Fruit fly (Drosophila melanogaster) whole organism, wandering third instar larva: ENCODE measurements around the gene mira.

Experiments
- Abd-B ChIP-seq: fragments of >200 bp; optimal IDR thresholded peaks from 2 replicates; lab custom pipeline; 2017; ENCODE audit warnings: missing biosample characterization, missing genetic modification characterization
- CG32264 ChIP-seq: fragments of 200-800 bp; sonication (Bioruptor generic); optimal IDR thresholded peaks from 2 replicates; lab custom pipeline; 2016; ENCODE audit warnings: missing biosample characterization, missing genetic modification characterization
- CG9705 ChIP-seq: fragments of 200-800 bp; sonication (Bioruptor generic); optimal IDR thresholded peaks from 2 replicates; lab custom pipeline; 2018; ENCODE audit warnings: missing biosample characterization, mild to moderate bottlenecking, missing genetic modification characterization
- CrebA ChIP-seq: fragments of 200-800 bp; sonication (Bioruptor generic); optimal IDR thresholded peaks from 2 replicates; lab custom pipeline; 2016; ENCODE audit warnings: missing biosample characterization, mild to moderate bottlenecking, missing genetic modification characterization, borderline replicate concordance
- Dif ChIP-seq: fragments of 200-275, 200-300 bp; sonication (Bioruptor generic); optimal IDR thresholded peaks from 2 replicates; lab custom pipeline; 2018; ENCODE audit warnings: missing biosample characterization, missing genetic modification characterization; ENCODE audit not compliant: partially characterized antibody
- GATAd ChIP-seq: sonication (Bioruptor generic); optimal IDR thresholded peaks from 2 replicates; lab custom pipeline; 2016; ENCODE audit warnings: missing biosample characterization, missing genetic modification characterization
- HLH106 ChIP-seq: fragments of 200-800 bp; optimal IDR thresholded peaks from 3 replicates; lab custom pipeline; 2019; ENCODE audit warnings: missing biosample characterization, mild to moderate bottlenecking, missing genetic modification characterization, moderate library complexity
- Hnf4 ChIP-seq: fragments of 200-800 bp; sonication (Bioruptor generic); optimal IDR thresholded peaks from 2 replicates; lab custom pipeline; 2016; ENCODE audit warnings: missing biosample characterization, mild to moderate bottlenecking, missing genetic modification characterization
- Hr78 ChIP-seq: fragments of >200 bp; optimal IDR thresholded peaks from 2 replicates; lab custom pipeline; 2017; ENCODE audit warnings: missing biosample characterization, missing genetic modification characterization
- Hr83 ChIP-seq: fragments of 200-300 bp; sonication (Bioruptor generic); optimal IDR thresholded peaks from 2 replicates; lab custom pipeline; 2016; ENCODE audit warnings: missing biosample characterization, mild to moderate bottlenecking, missing genetic modification characterization, moderate library complexity; ENCODE audit not compliant: poor library complexity, severe bottlenecking
- Jra ChIP-seq: sonication (Bioruptor generic); optimal IDR thresholded peaks from 2 replicates; lab custom pipeline; 2016; ENCODE audit warnings: missing biosample characterization, missing genetic modification characterization
- Mio ChIP-seq: sonication (Bioruptor generic); optimal IDR thresholded peaks from 2 replicates; lab custom pipeline; 2016; ENCODE audit warnings: missing biosample characterization, missing genetic modification characterization
- Myc ChIP-seq: fragments of >200 bp; optimal IDR thresholded peaks from 2 replicates; lab custom pipeline; 2017
- N ChIP-seq: fragments of >200 bp; optimal IDR thresholded peaks from 2 replicates; lab custom pipeline; 2018; ENCODE audit warnings: missing biosample characterization, missing external identifiers, missing genetic modification characterization
- OdsH ChIP-seq: fragments of 200-800 bp; sonication (Bioruptor generic); optimal IDR thresholded peaks from 2 replicates; lab custom pipeline; 2016; ENCODE audit warnings: missing biosample characterization, mild to moderate bottlenecking, missing genetic modification characterization
- Rel ChIP-seq, 2 experiments: fragments of 200-800 bp; sonication (Bioruptor generic) in 1 of 2; optimal IDR thresholded peaks; 2 replicates in 1 of 2; 3 replicates in 1 of 2; lab custom pipeline; 2016 to 2019; ENCODE audit warnings: mild to moderate bottlenecking in 2 of 2, missing biosample characterization in 2 of 2, missing genetic modification characterization in 2 of 2, moderate library complexity in 1 of 2
- Sp1 ChIP-seq: fragments of 200-800 bp; sonication (Bioruptor generic); optimal IDR thresholded peaks from 3 replicates; lab custom pipeline; 2019; ENCODE audit warnings: missing biosample characterization, mild to moderate bottlenecking, missing genetic modification characterization, moderate library complexity
- Vsx2 ChIP-seq: fragments of 200-300, 225-300 bp; sonication (Bioruptor generic); optimal IDR thresholded peaks from 2 replicates; lab custom pipeline; 2018; ENCODE audit warnings: missing biosample characterization, missing genetic modification characterization; ENCODE audit not compliant: partially characterized antibody
- br ChIP-seq: fragments of 200-800 bp; sonication (Bioruptor generic); optimal IDR thresholded peaks from 2 replicates; lab custom pipeline; 2016; ENCODE audit warnings: missing biosample characterization, missing genetic modification characterization
- brk ChIP-seq: fragments of 200-800 bp; sonication (Bioruptor generic); optimal IDR thresholded peaks from 2 replicates; lab custom pipeline; 2016; ENCODE audit warnings: missing biosample characterization, mild to moderate bottlenecking, missing genetic modification characterization
- dl ChIP-seq, 2 experiments: fragments of 175-275, 200-275 bp in 1 of 2; fragments of 200-275 bp in 1 of 2; sonication (Bioruptor generic); optimal IDR thresholded peaks; lab custom pipeline; 2018; ENCODE audit warnings: mild to moderate bottlenecking in 2 of 2, missing biosample characterization in 2 of 2, missing genetic modification characterization in 2 of 2, moderate library complexity in 2 of 2; ENCODE audit not compliant: partially characterized antibody in 2 of 2, insufficient read depth in 1 of 2
- dmrt93B ChIP-seq: fragments of 200-800 bp; sonication (Bioruptor generic); optimal IDR thresholded peaks from 2 replicates; lab custom pipeline; 2018; ENCODE audit warnings: missing biosample characterization, mild to moderate bottlenecking, missing genetic modification characterization
- dsf ChIP-seq: sonication (Bioruptor generic); optimal IDR thresholded peaks from 2 replicates; lab custom pipeline; 2016; ENCODE audit warnings: missing biosample characterization, missing genetic modification characterization, borderline replicate concordance
- ey ChIP-seq: fragments of 200-800 bp; sonication (Bioruptor generic); optimal IDR thresholded peaks from 2 replicates; lab custom pipeline; 2016; ENCODE audit warnings: missing biosample characterization, missing genetic modification characterization
- foxo ChIP-seq, 2 experiments: fragments of 200-800 bp; sonication (Bioruptor generic); optimal IDR thresholded peaks; 2 replicates in 1 of 2; 3 replicates in 1 of 2; lab custom pipeline; 2016 to 2017; ENCODE audit warnings: missing biosample characterization in 2 of 2, missing genetic modification characterization in 2 of 2
- fru ChIP-seq: fragments of 200-800 bp; sonication (Bioruptor generic); optimal IDR thresholded peaks from 3 replicates; lab custom pipeline; 2016; ENCODE audit warnings: missing biosample characterization, mild to moderate bottlenecking, missing genetic modification characterization
- h ChIP-seq: fragments of 200-800 bp; sonication (Bioruptor generic); optimal IDR thresholded peaks from 3 replicates; lab custom pipeline; 2016; ENCODE audit warnings: missing biosample characterization, mild to moderate bottlenecking, missing genetic modification characterization
- jim ChIP-seq: fragments of 175-275, 200-325 bp; sonication (Bioruptor generic); optimal IDR thresholded peaks from 2 replicates; lab custom pipeline; 2016; ENCODE audit warnings: missing biosample characterization, mild to moderate bottlenecking, missing genetic modification characterization
- lola ChIP-seq: fragments of >200 bp; optimal IDR thresholded peaks from 2 replicates; lab custom pipeline; 2017; ENCODE audit warnings: missing biosample characterization, missing genetic modification characterization
- psq ChIP-seq: fragments of 200-800 bp; sonication (Bioruptor generic); optimal IDR thresholded peaks from 3 replicates; lab custom pipeline; 2017; ENCODE audit warnings: missing biosample characterization, mild to moderate bottlenecking, missing genetic modification characterization, moderate library complexity
- rgr ChIP-seq: fragments of 200-800 bp; sonication (Bioruptor generic); optimal IDR thresholded peaks from 3 replicates; lab custom pipeline; 2016; ENCODE audit warnings: missing biosample characterization, mild to moderate bottlenecking, missing genetic modification characterization
- sage ChIP-seq: fragments of 200-800 bp; sonication (Bioruptor generic); optimal IDR thresholded peaks from 2 replicates; lab custom pipeline; 2016; ENCODE audit warnings: missing biosample characterization, mild to moderate bottlenecking, missing genetic modification characterization
- sv ChIP-seq: fragments of 200-800 bp; sonication (Bioruptor generic); optimal IDR thresholded peaks from 3 replicates; lab custom pipeline; 2016; ENCODE audit warnings: missing biosample characterization, missing genetic modification characterization
- tai ChIP-seq: sonication (Bioruptor generic); optimal IDR thresholded peaks from 2 replicates; lab custom pipeline; 2016; ENCODE audit warnings: missing biosample characterization, missing genetic modification characterization
- usp ChIP-seq: fragments of >200 bp; optimal IDR thresholded peaks from 2 replicates; lab custom pipeline; 2017; ENCODE audit warnings: missing biosample characterization, missing genetic modification characterization
- woc ChIP-seq: sonication (Bioruptor generic); optimal IDR thresholded peaks from 2 replicates; lab custom pipeline; 2016; ENCODE audit warnings: missing biosample characterization, mild to moderate bottlenecking, missing genetic modification characterization

Gene mira

dm6 chr3R:19911030-19911429 lies 23.9 kb downstream of the mira start:
- TF ChIP-seq h (GFP tag; lab: Kevin White, UChicago) = no peak
- no peak for TF ChIP-seq sage (GFP tag; lab: Kevin White, UChicago)
- no peak for TF ChIP-seq OdsH (GFP tag; lab: Kevin White, UChicago)
- TF ChIP-seq Vsx2 = no peak
- no peak for TF ChIP-seq foxo (GFP tag; optimal IDR thresholded peaks at IDR 0.05; lab: Kevin White, UChicago)
- no peak for TF ChIP-seq Hr83
- no peak for TF ChIP-seq tai
- TF ChIP-seq Mio (GFP tag; lab: Kevin White, UChicago) = no peak
- TF ChIP-seq, all 38 proteins: peak for 0

dm6 chr3R:19910302-19911029 lies 24.5 kb downstream of the mira start:
- TF ChIP-seq Dif (no peak), Hr83 (no peak), br (GFP tag; lab: Kevin White, UChicago) (peak; percentile 7), dl (GFP tag; optimal IDR thresholded peaks at IDR 0.05; lab: Kevin White, UChicago; ENCODE audit: insufficient read depth in 1 of 2, partially characterized antibody in 2 of 2) (no peak), Mio (GFP tag; lab: Kevin White, UChicago) (no peak), h (GFP tag; lab: Kevin White, UChicago) (no peak), dmrt93B (GFP tag; lab: Kevin White, UChicago) (no peak), Myc (lab: Kevin White, UChicago) (no peak), N (GFP tag; lab: Kevin White, UChicago) (no peak), GATAd (GFP tag; lab: Kevin White, UChicago) (no peak), ey (GFP tag; lab: Kevin White, UChicago) (no peak), CG9705 (GFP tag; lab: Kevin White, UChicago) (no peak), Sp1 (GFP tag; lab: Kevin White, UChicago) (no peak), Rel (GFP tag; optimal IDR thresholded peaks at IDR 0.05; lab: Kevin White, UChicago) (no peak), Rel (tag; optimal IDR thresholded peaks at IDR 0.05; lab: Kevin White, UChicago) (peak; percentile 83), rgr (no peak), Hnf4 (GFP tag; lab: Kevin White, UChicago) (no peak), HLH106 (no peak), usp (GFP tag; lab: Kevin White, UChicago) (no peak)

- TF ChIP-seq Jra (GFP tag; lab: Kevin White, UChicago) = no peak
- no peak for TF ChIP-seq GATAd (GFP tag; lab: Kevin White, UChicago)
- no peak for TF ChIP-seq HLH106
- TF ChIP-seq Vsx2 = no peak
- no peak for TF ChIP-seq jim (GFP tag; lab: Kevin White, UChicago)
Measured at dm6 chr3R:19909541-19910182, 25.3 kb downstream of the mira start.

- no peak for TF ChIP-seq jim (GFP tag; lab: Kevin White, UChicago)
- no peak for TF ChIP-seq Hr78 (GFP tag; lab: Kevin White, UChicago)
- TF ChIP-seq CG9705 (GFP tag; lab: Kevin White, UChicago) = no peak
- peak; percentile 41 for TF ChIP-seq woc (GFP tag; lab: Kevin White, UChicago)
- TF ChIP-seq usp (GFP tag; lab: Kevin White, UChicago) = no peak
- TF ChIP-seq dl (GFP tag; optimal IDR thresholded peaks at IDR 0.05; lab: Kevin White, UChicago; ENCODE audit: insufficient read depth in 1 of 2, partially characterized antibody in 2 of 2) = no peak
- no peak for TF ChIP-seq Vsx2
- peak; percentile 23 for TF ChIP-seq dsf (GFP tag; lab: Kevin White, UChicago)
- TF ChIP-seq sage (GFP tag; lab: Kevin White, UChicago) = peak; percentile 40
- TF ChIP-seq Hr83 = peak; percentile 45
- TF ChIP-seq h (GFP tag; lab: Kevin White, UChicago) = peak; percentile 88
- peak; percentile 82 for TF ChIP-seq OdsH (GFP tag; lab: Kevin White, UChicago)
- peak; percentile 87 for TF ChIP-seq rgr
- peak; percentile 77 for TF ChIP-seq sv (GFP tag; lab: Kevin White, UChicago)
- TF ChIP-seq CG32264 = peak; percentile 64
- TF ChIP-seq CrebA (GFP tag; lab: Kevin White, UChicago) = no peak
- peak; percentile 40 for TF ChIP-seq HLH106
- TF ChIP-seq foxo (GFP tag; optimal IDR thresholded peaks at IDR 0.05; lab: Kevin White, UChicago) = peak; percentile 5 to 85
- TF ChIP-seq ey (GFP tag; lab: Kevin White, UChicago) = peak; percentile 83
- TF ChIP-seq Sp1 (GFP tag; lab: Kevin White, UChicago) = peak; percentile 39
- TF ChIP-seq Rel (GFP tag; optimal IDR thresholded peaks at IDR 0.05; lab: Kevin White, UChicago) = peak; percentile 17
- no peak for TF ChIP-seq Rel (tag; optimal IDR thresholded peaks at IDR 0.05; lab: Kevin White, UChicago)
- no peak for TF ChIP-seq lola (GFP tag; lab: Kevin White, UChicago)
- no peak for TF ChIP-seq N (GFP tag; lab: Kevin White, UChicago)
- peak; percentile 75 for TF ChIP-seq brk (GFP tag; lab: Kevin White, UChicago)
- TF ChIP-seq tai = no peak
- peak; percentile 69 for TF ChIP-seq psq (GFP tag; lab: Kevin White, UChicago)
- TF ChIP-seq GATAd (GFP tag; lab: Kevin White, UChicago) = no peak
- peak; percentile 88 for TF ChIP-seq br (GFP tag; lab: Kevin White, UChicago)
- TF ChIP-seq fru (GFP tag; lab: Kevin White, UChicago) = peak; percentile 69
- no peak for TF ChIP-seq Abd-B (GFP tag; lab: Kevin White, UChicago)
- TF ChIP-seq Jra (GFP tag; lab: Kevin White, UChicago) = peak; percentile 56
- TF ChIP-seq Dif = no peak
- TF ChIP-seq Myc (lab: Kevin White, UChicago) = no peak
- no peak for TF ChIP-seq Mio (GFP tag; lab: Kevin White, UChicago)
- TF ChIP-seq Hnf4 (GFP tag; lab: Kevin White, UChicago) = peak; percentile 80
Measured at dm6 chr3R:19908863-19909343, 26.0 kb downstream of the mira start.
